Fruit fly (Drosophila melanogaster): ENCODE data around the gene CG12219.

The CG12219 gene

dm6 chrX:6346926-6347367 is 45.9 kb upstream of the CG12219 start, which contains the start of gene CG3847 (continued):
- TF ChIP-seq CG8765 (GFP tag; IDR thresholded peaks at IDR 0.05) (no peak), CG11085 (GFP tag; IDR thresholded peaks at IDR 0.05) (no peak), Sry-β (GFP tag; optimal IDR thresholded peaks at IDR 0.05) (no peak), CG3065 (GFP tag; optimal IDR thresholded peaks at IDR 0.05) (no peak), sim (GFP tag; IDR thresholded peaks at IDR 0.05) (no peak), CkIIα-i1 (GFP tag; IDR thresholded peaks at IDR 0.05) (no peak), CG10267 (tag; optimal IDR thresholded peaks at IDR 0.05) (peak; percentile 91), pnt (GFP tag; optimal IDR thresholded peaks at IDR 0.05) (no peak), sima (GFP tag; optimal IDR thresholded peaks at IDR 0.05) (no peak), exex (tag; optimal IDR thresholded peaks at IDR 0.05) (no peak), gem (tag; optimal IDR thresholded peaks at IDR 0.05) (peak; percentile 18), CG30431 (GFP tag; optimal IDR thresholded peaks at IDR 0.05) (no peak), Xrp1 (GFP tag; IDR thresholded peaks at IDR 0.05) (no peak), CG17186 (GFP tag; optimal IDR thresholded peaks at IDR 0.05) (peak; percentile 72), H2.0 (GFP tag; IDR thresholded peaks at IDR 0.05) (peak; percentile 34; the same call in 1 of the 2 replicates), Dref (GFP tag; IDR thresholded peaks at IDR 0.05) (peak; percentile 96), hth (optimal IDR thresholded peaks at IDR 0.05) (no peak), CG9876 (GFP tag; optimal IDR thresholded peaks at IDR 0.05) (no peak), Bdp1 (GFP tag; optimal IDR thresholded peaks at IDR 0.05) (no peak), Taf1 (GFP tag; IDR thresholded peaks at IDR 0.05) (no peak), CG2116 (GFP tag; optimal IDR thresholded peaks at IDR 0.05) (peak; percentile 84), crp (GFP tag; optimal IDR thresholded peaks at IDR 0.05) (peak in 1 of 2 experiments; percentile 54), CG7372 (GFP tag; IDR thresholded peaks at IDR 0.05) (no peak), CG16863 (GFP tag; optimal IDR thresholded peaks at IDR 0.05) (no peak), jumu (GFP tag; optimal IDR thresholded peaks at IDR 0.05) (peak; percentile 67), ci (GFP tag; IDR thresholded peaks at IDR 0.05) (peak; percentile 74; the same call in 2 of the 3 replicates), Hmr (GFP tag; optimal IDR thresholded peaks at IDR 0.05) (peak; percentile 83), Elba2 (GFP tag; optimal IDR thresholded peaks at IDR 0.05) (peak; percentile 64), Nf-YB (GFP tag; optimal IDR thresholded peaks at IDR 0.05) (no peak), Xbp1 (GFP tag; optimal IDR thresholded peaks at IDR 0.05) (peak; percentile 48), crc (GFP tag; optimal IDR thresholded peaks at IDR 0.05) (no peak), Six4 (GFP tag; optimal IDR thresholded peaks at IDR 0.05) (no peak), TFAM (GFP tag; optimal IDR thresholded peaks at IDR 0.05) (no peak), ind (GFP tag; optimal IDR thresholded peaks at IDR 0.05) (peak; percentile 26), pum (GFP tag; optimal IDR thresholded peaks at IDR 0.05) (peak; percentile 44), Hr3 (GFP tag; optimal IDR thresholded peaks at IDR 0.05) (peak; percentile 14), CG10543 (GFP tag; optimal IDR thresholded peaks at IDR 0.05) (peak; percentile 60), CG14860 (GFP tag; IDR thresholded peaks at IDR 0.05; ENCODE audit: partially characterized antibody) (peak; percentile 52; the same call in 1 of the 3 replicates), lov (optimal IDR thresholded peaks at IDR 0.05) (no peak), lov (GFP tag; IDR thresholded peaks at IDR 0.05) (0 out of 3 replicates have a peak, but pooled peaks have one; percentile 46), CG6854 (GFP tag; optimal IDR thresholded peaks at IDR 0.05) (no peak), CG5245 (GFP tag; optimal IDR thresholded peaks at IDR 0.05) (no peak), sob (GFP tag; IDR thresholded peaks at IDR 0.05) (peak; percentile 72), CG33213 (GFP tag; optimal IDR thresholded peaks at IDR 0.05) (peak; percentile 78), Doc2 (GFP tag; IDR thresholded peaks at IDR 0.05) (no peak), Dfd (GFP tag; optimal IDR thresholded peaks at IDR 0.05) (no peak), CG1603 (tag; optimal IDR thresholded peaks at IDR 0.05) (peak; percentile 85), dysf (GFP tag; IDR thresholded peaks at IDR 0.05) (peak; percentile 41; the same call in 1 of the 3 replicates), Mes4 (GFP tag; optimal IDR thresholded peaks at IDR 0.05) (peak; percentile 4), tx (GFP tag; optimal IDR thresholded peaks at IDR 0.05) (no peak), HLHmδ (GFP tag; optimal IDR thresholded peaks at IDR 0.05) (no peak), B-H2 (GFP tag; optimal IDR thresholded peaks at IDR 0.05) (peak; percentile 57)
